Worm (Caenorhabditis elegans) whole organism, mixed stage, embryonic: ENCODE data around the gene C06E7.4.

Experiments
- bed-3 ChIP-seq: fragments of 200-800 bp; sonication (Bioruptor generic); optimal IDR thresholded peaks from 3 replicates; lab custom pipeline; 2018; ENCODE audit warnings: mild to moderate bottlenecking, missing genetic modification characterization, moderate library complexity, missing compliant biosample characterization
- cnd-1 ChIP-seq: fragments of 200-800 bp; sonication (Bioruptor generic); optimal IDR thresholded peaks from 2 replicates; lab custom pipeline; 2018; ENCODE audit warnings: mild to moderate bottlenecking, missing genetic modification characterization, missing compliant biosample characterization
- drap-1 ChIP-seq: fragments of 200-800 bp; sonication (Bioruptor generic); optimal IDR thresholded peaks from 3 replicates; lab custom pipeline; 2018; ENCODE audit warnings: mild to moderate bottlenecking, missing genetic modification characterization, missing compliant biosample characterization
- elt-3 ChIP-seq: fragments of 150-350 bp; optimal IDR thresholded peaks from 2 replicates; lab custom pipeline; 2014; ENCODE audit warnings: missing biosample characterization, missing genetic modification characterization
- ham-2 ChIP-seq: fragments of 200-800 bp; sonication (Bioruptor generic); optimal IDR thresholded peaks from 2 replicates; lab custom pipeline; 2018; ENCODE audit warnings: mild to moderate bottlenecking, missing genetic modification characterization, missing compliant biosample characterization
- lin-13 ChIP-seq: fragments of 150-350 bp; optimal IDR thresholded peaks from 2 replicates; lab custom pipeline; 2014; ENCODE audit warnings: missing biosample characterization, missing genetic modification characterization
- lsy-2 ChIP-seq: fragments of 150-350 bp; optimal IDR thresholded peaks from 2 replicates; lab custom pipeline; 2014; ENCODE audit warnings: missing biosample characterization, missing genetic modification characterization
- pha-4 ChIP-seq: fragments of 150-350 bp; optimal IDR thresholded peaks from 2 replicates; lab custom pipeline; 2018; ENCODE audit warnings: missing biosample characterization, missing genetic modification reagents, missing genetic modification characterization
- snpc-4 ChIP-seq: fragments of 150-350 bp; optimal IDR thresholded peaks from 2 replicates; lab custom pipeline; 2014; ENCODE audit warnings: missing biosample characterization, missing genetic modification characterization
- sptf-1 ChIP-seq: sonication (generic microtip); optimal IDR thresholded peaks from 2 replicates; lab custom pipeline; 2017; ENCODE audit warnings: mild to moderate bottlenecking, missing genetic modification characterization, moderate library complexity, missing compliant biosample characterization
- tbx-8 ChIP-seq: fragments of 200-800 bp; sonication (Bioruptor generic); optimal IDR thresholded peaks from 2 replicates; lab custom pipeline; 2018; ENCODE audit warnings: mild to moderate bottlenecking, missing genetic modification characterization, moderate library complexity, missing compliant biosample characterization
- unc-120 ChIP-seq: sonication (generic microtip); optimal IDR thresholded peaks from 2 replicates; lab custom pipeline; 2017; ENCODE audit warnings: missing genetic modification characterization, missing compliant biosample characterization; ENCODE audit not compliant: poor library complexity, severe bottlenecking
- unc-39 ChIP-seq: fragments of 150-350 bp; optimal IDR thresholded peaks from 2 replicates; lab custom pipeline; 2014; ENCODE audit warnings: missing biosample characterization, missing genetic modification characterization

ce11 chrIV:5820056-5820799 lies 39.5 kb downstream of the C06E7.4 start:
- TF ChIP-seq ham-2 (GFP tag; lab: Kevin White, UChicago) (no peak), bed-3 (GFP tag; lab: Kevin White, UChicago) (no peak), lsy-2 (no peak), elt-3 (tag; lab: Kevin White, UChicago) (no peak), lin-13 (tag; lab: Kevin White, UChicago) (no peak), unc-120 (tag; lab: Kevin White, UChicago) (peak; percentile 48), sptf-1 (tag; lab: Kevin White, UChicago) (no peak), unc-39 (tag; lab: Kevin White, UChicago) (no peak), snpc-4 (tag; lab: Kevin White, UChicago) (no peak), cnd-1 (no peak), tbx-8 (GFP tag; lab: Kevin White, UChicago) (no peak), drap-1 (GFP tag; lab: Kevin White, UChicago) (no peak), pha-4 (tag; lab: Kevin White, UChicago) (no peak)
